Worm (Caenorhabditis elegans) whole organism, L1 larva: ENCODE results near the gene F31A3.3.

Experiments
- C16A3.4 ChIP-seq: fragments of 150-350 bp; optimal IDR thresholded peaks from 2 replicates; lab custom pipeline; 2014; ENCODE audit warnings: missing biosample characterization, missing genetic modification characterization
- C34B4.2 ChIP-seq: sonication (generic microtip); optimal IDR thresholded peaks from 2 replicates; lab custom pipeline; 2017; ENCODE audit warnings: mild to moderate bottlenecking, missing genetic modification characterization, missing compliant biosample characterization
- F16B12.6 ChIP-seq: fragments of 150-350 bp; optimal IDR thresholded peaks from 2 replicates; lab custom pipeline; 2014; ENCODE audit warnings: missing biosample characterization, missing genetic modification characterization
- Y116A8C.19 ChIP-seq: sonication (generic microtip); optimal IDR thresholded peaks from 2 replicates; lab custom pipeline; 2016; ENCODE audit warnings: missing compliant biosample characterization, missing genetic modification characterization, borderline replicate concordance
- aha-1 ChIP-seq: fragments of 150-350 bp; optimal IDR thresholded peaks from 2 replicates; lab custom pipeline; 2014; ENCODE audit warnings: missing biosample characterization, missing genetic modification characterization
- aly-2 ChIP-seq: fragments of 150-350 bp; optimal IDR thresholded peaks from 2 replicates; lab custom pipeline; 2014; ENCODE audit warnings: missing biosample characterization, missing genetic modification characterization
- ceh-63 ChIP-seq: fragments of 200-800 bp; sonication (Bioruptor generic); optimal IDR thresholded peaks from 2 replicates; lab custom pipeline; 2018; ENCODE audit warnings: mild to moderate bottlenecking, missing genetic modification characterization, missing compliant biosample characterization
- ceh-8 ChIP-seq: fragments of 200-800 bp; sonication (Bioruptor generic); optimal IDR thresholded peaks from 2 replicates; lab custom pipeline; 2018; ENCODE audit warnings: mild to moderate bottlenecking, missing genetic modification characterization, moderate library complexity, missing compliant biosample characterization
- ceh-82 ChIP-seq, 3 experiments: fragments of 150-350 bp in 1 of 3; sonication (generic microtip) in 2 of 3; optimal IDR thresholded peaks; 2 replicates each; lab custom pipeline; 2014 to 2017; ENCODE audit warnings: missing biosample characterization in 3 of 3, missing genetic modification characterization in 3 of 3
- ces-1 ChIP-seq: fragments of 150-350 bp; optimal IDR thresholded peaks from 2 replicates; lab custom pipeline; 2014; ENCODE audit warnings: missing biosample characterization, missing genetic modification reagents, missing genetic modification characterization
- dpl-1 ChIP-seq, 3 experiments: fragments of 150-350 bp in 2 of 3; sonication (generic microtip) in 1 of 3; optimal IDR thresholded peaks; 2 replicates each; lab custom pipeline; 2014 to 2017; ENCODE audit warnings: missing biosample characterization in 3 of 3, missing genetic modification characterization in 3 of 3, missing genetic modification reagents in 3 of 3
- dsc-1 ChIP-seq: sonication (generic microtip); optimal IDR thresholded peaks from 2 replicates; lab custom pipeline; 2016; ENCODE audit warnings: mild to moderate bottlenecking, missing genetic modification characterization, missing compliant biosample characterization
- efl-1 ChIP-seq, 4 experiments: fragments of 150-350 bp; optimal IDR thresholded peaks in 3 of 4; peaks in 1 of 4; 1 replicate in 1 of 4; 2 replicates in 3 of 4; lab custom pipeline; 2014; ENCODE audit warnings: missing biosample characterization in 2 of 4, missing genetic modification characterization in 2 of 4, missing genetic modification reagents in 2 of 4
- elt-2 ChIP-seq: sonication (generic microtip); optimal IDR thresholded peaks from 2 replicates; lab custom pipeline; 2016; ENCODE audit warnings: missing genetic modification characterization, mild to moderate bottlenecking, inconsistent platforms, missing compliant biosample characterization, missing genetic modification reagents
- ets-5 ChIP-seq: fragments of 200-800 bp; sonication (Bioruptor generic); IDR thresholded peaks from 2 replicates; pipeline ENCODE4 v1.3.6; 2022; ENCODE audit warnings: missing genetic modification characterization, missing compliant biosample characterization
- fkh-10 ChIP-seq: sonication (generic microtip); optimal IDR thresholded peaks from 2 replicates; lab custom pipeline; 2017; ENCODE audit warnings: missing biosample characterization, missing genetic modification reagents, missing genetic modification characterization
- fkh-8 ChIP-seq: sonication (generic microtip); optimal IDR thresholded peaks from 2 replicates; lab custom pipeline; 2016; ENCODE audit warnings: mild to moderate bottlenecking, missing genetic modification characterization, missing compliant biosample characterization
- fos-1 ChIP-seq: fragments of 150-350 bp; optimal IDR thresholded peaks from 2 replicates; lab custom pipeline; 2014; ENCODE audit warnings: missing biosample characterization, missing genetic modification characterization
- grh-1 ChIP-seq: fragments of 200-800 bp; sonication (Bioruptor generic); IDR thresholded peaks from 2 replicates; pipeline ENCODE4 v1.3.6; 2022; ENCODE audit warnings: missing genetic modification reagents, missing genetic modification characterization, missing compliant biosample characterization
- hlh-4 ChIP-seq: sonication (generic microtip); optimal IDR thresholded peaks from 2 replicates; lab custom pipeline; 2016; ENCODE audit warnings: mild to moderate bottlenecking, missing genetic modification characterization, missing compliant biosample characterization
- irx-1 ChIP-seq: sonication (generic microtip); optimal IDR thresholded peaks from 2 replicates; lab custom pipeline; 2016; ENCODE audit warnings: missing genetic modification characterization, missing compliant biosample characterization
- isw-1 ChIP-seq: fragments of 200-800 bp; sonication (Bioruptor generic); IDR thresholded peaks from 2 replicates; pipeline ENCODE4 v1.3.6; 2022; ENCODE audit warnings: missing genetic modification characterization, missing compliant biosample characterization
- jun-1 ChIP-seq: fragments of 150-350 bp; optimal IDR thresholded peaks from 2 replicates; lab custom pipeline; 2014; ENCODE audit warnings: missing biosample characterization, missing genetic modification reagents, missing genetic modification characterization
- lin-13 ChIP-seq: fragments of 150-350 bp; optimal IDR thresholded peaks from 2 replicates; lab custom pipeline; 2014; ENCODE audit warnings: missing biosample characterization, missing genetic modification reagents, missing genetic modification characterization
- lir-3 ChIP-seq: sonication (generic microtip); optimal IDR thresholded peaks from 2 replicates; lab custom pipeline; 2016; ENCODE audit warnings: mild to moderate bottlenecking, missing genetic modification characterization, moderate library complexity, missing compliant biosample characterization; ENCODE audit not compliant: poor library complexity
- lsy-2 ChIP-seq, 2 experiments: fragments of 150-350 bp; optimal IDR thresholded peaks; 2 replicates each; lab custom pipeline; 2014; ENCODE audit warnings: missing biosample characterization in 2 of 2, missing genetic modification characterization in 2 of 2
- mab-9 ChIP-seq: fragments of 200-800 bp; sonication (Bioruptor generic); IDR thresholded peaks from 2 replicates; pipeline ENCODE4 v1.3.6; 2022; ENCODE audit warnings: missing genetic modification reagents, missing genetic modification characterization, missing compliant biosample characterization
- mef-2 ChIP-seq: fragments of 150-350 bp; optimal IDR thresholded peaks from 2 replicates; lab custom pipeline; 2014; ENCODE audit warnings: missing biosample characterization, missing genetic modification characterization
- mep-1 ChIP-seq: fragments of 150-350 bp; optimal IDR thresholded peaks from 2 replicates; lab custom pipeline; 2014; ENCODE audit warnings: missing biosample characterization, missing genetic modification characterization
- nhr-11 ChIP-seq: fragments of 150-350 bp; optimal IDR thresholded peaks from 2 replicates; lab custom pipeline; 2014; ENCODE audit warnings: missing biosample characterization, missing genetic modification characterization
- nhr-19 ChIP-seq: fragments of 200-800 bp; sonication (Bioruptor generic); conservative IDR thresholded peaks from 2 replicates; pipeline ENCODE4 v1.3.6; 2022; ENCODE audit warnings: missing genetic modification characterization, missing compliant biosample characterization
- nhr-20 ChIP-seq: sonication (generic microtip); optimal IDR thresholded peaks from 2 replicates; lab custom pipeline; 2016; ENCODE audit warnings: mild to moderate bottlenecking, missing genetic modification characterization, missing compliant biosample characterization
- nhr-28 ChIP-seq: fragments of 150-350 bp; optimal IDR thresholded peaks from 2 replicates; lab custom pipeline; 2014; ENCODE audit warnings: missing biosample characterization, missing genetic modification characterization
- nhr-76 ChIP-seq: sonication (generic microtip); optimal IDR thresholded peaks from 2 replicates; lab custom pipeline; 2017; ENCODE audit warnings: missing biosample characterization, missing genetic modification characterization
- nhr-77 ChIP-seq: fragments of 150-350 bp; optimal IDR thresholded peaks from 2 replicates; lab custom pipeline; 2014; ENCODE audit warnings: missing biosample characterization, missing genetic modification characterization
- nhr-84 ChIP-seq: sonication (generic microtip); optimal IDR thresholded peaks from 2 replicates; lab custom pipeline; 2017; ENCODE audit warnings: missing biosample characterization, missing genetic modification characterization
- nhr-90 ChIP-seq: sonication (generic microtip); optimal IDR thresholded peaks from 2 replicates; lab custom pipeline; 2016; ENCODE audit warnings: mild to moderate bottlenecking, missing genetic modification characterization, missing compliant biosample characterization; ENCODE audit not compliant: poor library complexity
- pqm-1 ChIP-seq: sonication (generic microtip); optimal IDR thresholded peaks from 3 replicates; lab custom pipeline; 2017; ENCODE audit warnings: missing biosample characterization, missing genetic modification characterization
- rnt-1 ChIP-seq: sonication (generic microtip); optimal IDR thresholded peaks from 2 replicates; lab custom pipeline; 2016; ENCODE audit warnings: mild to moderate bottlenecking, missing genetic modification characterization, moderate library complexity, missing compliant biosample characterization
- skn-1 ChIP-seq: fragments of 150-350 bp; optimal IDR thresholded peaks from 2 replicates; lab custom pipeline; 2014; ENCODE audit warnings: missing biosample characterization, missing genetic modification characterization
- snpc-4 ChIP-seq: fragments of 150-350 bp; optimal IDR thresholded peaks from 2 replicates; lab custom pipeline; 2014; ENCODE audit warnings: missing biosample characterization, missing genetic modification characterization
- snu-23 ChIP-seq: sonication (generic microtip); optimal IDR thresholded peaks from 2 replicates; lab custom pipeline; 2016; ENCODE audit warnings: missing genetic modification characterization, missing compliant biosample characterization
- sptf-1 ChIP-seq: fragments of 150-350 bp; optimal IDR thresholded peaks from 2 replicates; lab custom pipeline; 2014; ENCODE audit warnings: missing biosample characterization, missing genetic modification characterization
- sup-37 ChIP-seq: fragments of 200-800 bp; sonication (Bioruptor generic); optimal IDR thresholded peaks from 2 replicates; lab custom pipeline; 2018; ENCODE audit warnings: mild to moderate bottlenecking, missing genetic modification characterization, missing compliant biosample characterization
- tlp-1 ChIP-seq: fragments of 150-350 bp; optimal IDR thresholded peaks from 2 replicates; lab custom pipeline; 2014; ENCODE audit warnings: missing biosample characterization, missing genetic modification characterization
- unc-130 ChIP-seq: fragments of 150-350 bp; optimal IDR thresholded peaks from 2 replicates; lab custom pipeline; 2017; ENCODE audit warnings: missing biosample characterization, missing genetic modification characterization, inconsistent platforms
- unc-30 ChIP-seq: sonication (generic microtip); optimal IDR thresholded peaks from 2 replicates; lab custom pipeline; 2017; ENCODE audit warnings: missing biosample characterization, missing genetic modification characterization
- unc-62 ChIP-seq: fragments of 150-350 bp; optimal IDR thresholded peaks from 2 replicates; lab custom pipeline; 2014; ENCODE audit warnings: missing biosample characterization, missing genetic modification reagents, missing genetic modification characterization
- unc-86 ChIP-seq: sonication (generic microtip); optimal IDR thresholded peaks from 2 replicates; lab custom pipeline; 2016; ENCODE audit warnings: missing genetic modification characterization, missing compliant biosample characterization
- vab-15 ChIP-seq: sonication (generic microtip); optimal IDR thresholded peaks from 2 replicates; lab custom pipeline; 2017; ENCODE audit warnings: missing genotype, mild to moderate bottlenecking, missing genetic modification characterization, missing compliant biosample characterization
- xbp-1 ChIP-seq: sonication (generic microtip); optimal IDR thresholded peaks from 2 replicates; lab custom pipeline; 2016; ENCODE audit warnings: missing genetic modification characterization, missing compliant biosample characterization
- zip-4 ChIP-seq: fragments of 200-800 bp; sonication (Bioruptor generic); optimal IDR thresholded peaks from 2 replicates; lab custom pipeline; 2018; ENCODE audit warnings: mild to moderate bottlenecking, missing genetic modification characterization, moderate library complexity, missing compliant biosample characterization
- ztf-4 ChIP-seq: fragments of 150-350 bp; optimal IDR thresholded peaks from 2 replicates; lab custom pipeline; 2014; ENCODE audit warnings: missing biosample characterization, missing genetic modification characterization

Gene F31A3.3

ce11 chrX:17513507-17514113 lies 20.3 kb downstream of the F31A3.3 start, which contains the start of gene nhr-1:
nhr-1 (plus strand) TSS chrX:17514063.
- TF ChIP-seq ets-5 (GFP tag; lab: Robert Waterston, UW) (no peak), nhr-77 (tag; lab: Kevin White, UChicago) (peak; percentile 62), F16B12.6 (tag; lab: Kevin White, UChicago) (no peak), zip-4 (peak; percentile 22), mab-9 (no peak), nhr-90 (tag; lab: Kevin White, UChicago) (peak; percentile 67), elt-2 (tag; lab: Kevin White, UChicago) (peak; percentile 20), aha-1 (no peak), nhr-28 (tag; lab: Kevin White, UChicago) (no peak), aly-2 (tag; lab: Kevin White, UChicago) (peak; percentile 43), irx-1 (tag; lab: Kevin White, UChicago) (peak; percentile 47), nhr-11 (tag; lab: Kevin White, UChicago) (peak; percentile 58), jun-1 (tag; lab: Kevin White, UChicago) (no peak), fkh-8 (tag; lab: Kevin White, UChicago) (peak; percentile 86), vab-15 (tag; lab: Kevin White, UChicago) (no peak), lsy-2 (tag; optimal IDR thresholded peaks at IDR 0.05; lab: Kevin White, UChicago) (peak; percentile 74 to 88), pqm-1 (no peak), unc-86 (tag; lab: Kevin White, UChicago) (peak; percentile 87), tlp-1 (tag; lab: Kevin White, UChicago) (no peak), xbp-1 (tag; lab: Kevin White, UChicago) (peak; percentile 76), unc-30 (tag; lab: Kevin White, UChicago) (no peak), isw-1 (peak; percentile 38), sup-37 (GFP tag; lab: Kevin White, UChicago) (peak; percentile 24), rnt-1 (peak; percentile 88), ceh-82 (tag; optimal IDR thresholded peaks at IDR 0.05; lab: Kevin White, UChicago) (peak; percentile 69 to 81 (median 79)), nhr-84 (no peak), nhr-20 (tag; lab: Kevin White, UChicago) (peak; percentile 96), efl-1 (optimal IDR thresholded peaks at IDR 0.05; lab: Kevin White, UChicago) (peak; percentile 61 to 77), efl-1 (GFP tag; optimal IDR thresholded peaks at IDR 0.05 in 1 of 2; lab: Kevin White, UChicago) (no peak), sptf-1 (tag; lab: Kevin White, UChicago) (no peak), ceh-63 (peak; percentile 4), C34B4.2 (no peak), lir-3 (tag; lab: Kevin White, UChicago) (peak; percentile 59), mef-2 (peak; percentile 74), mep-1 (tag; lab: Kevin White, UChicago) (peak; percentile 86), grh-1 (peak; percentile 44; the same call in 1 of the 2 replicates), fos-1 (tag; lab: Kevin White, UChicago) (peak; percentile 87), nhr-19 (GFP tag; lab: Robert Waterston, UW) (peak; percentile 83), C16A3.4 (tag; lab: Kevin White, UChicago) (peak; percentile 69), snpc-4 (tag; lab: Kevin White, UChicago) (peak; percentile 29), nhr-76 (tag; lab: Kevin White, UChicago) (no peak), hlh-4 (tag; lab: Kevin White, UChicago) (no peak), ces-1 (GFP tag; lab: Kevin White, UChicago) (no peak), unc-62 (GFP tag; lab: Kevin White, UChicago) (no peak), Y116A8C.19 (no peak), lin-13 (GFP tag; lab: Kevin White, UChicago) (no peak), fkh-10 (peak; percentile 72), ceh-8 (GFP tag; lab: Kevin White, UChicago) (peak; percentile 77), dpl-1 (GFP tag; optimal IDR thresholded peaks at IDR 0.05; lab: Kevin White, UChicago) (peak in 2 of 3 experiments; percentile 34 to 35), ztf-4 (tag; lab: Kevin White, UChicago) (peak; percentile 85), snu-23 (peak; percentile 95), dsc-1 (peak; percentile 88), skn-1 (peak; percentile 64), unc-130 (tag; lab: Kevin White, UChicago) (peak; percentile 70)
